Worm (Caenorhabditis elegans) whole organism, young adult: ENCODE data around the gene csr-1.
A peak's percentile ranks its signal among the peaks of the same experiment; 100 is the strongest.

Source experiments
- D2030.7 ChIP-seq: fragments of 200-800 bp; sonication (Bioruptor generic); IDR thresholded peaks from 2 replicates; pipeline ENCODE4 v1.3.6; 2022; ENCODE audit warnings: missing genetic modification reagents, missing genetic modification characterization, missing compliant biosample characterization
- F10E7.11 ChIP-seq: sonication (generic microtip); optimal IDR thresholded peaks from 2 replicates; lab custom pipeline; 2017; ENCODE audit warnings: mild to moderate bottlenecking, missing genetic modification characterization, moderate library complexity, missing compliant biosample characterization
- F23B12.7 ChIP-seq: sonication (generic microtip); optimal IDR thresholded peaks from 2 replicates; lab custom pipeline; 2017; ENCODE audit warnings: missing genetic modification characterization, mild to moderate bottlenecking, missing compliant biosample characterization, antibody characterized with exemption, moderate library complexity; ENCODE audit not compliant: insufficient read depth
- F55B11.4 ChIP-seq: sonication (generic microtip); optimal IDR thresholded peaks from 2 replicates; lab custom pipeline; 2016; ENCODE audit warnings: missing compliant biosample characterization, missing genetic modification characterization, borderline replicate concordance; ENCODE audit not compliant: insufficient read depth
- F57A8.1 ChIP-seq: fragments of 200-800 bp; sonication (Bioruptor generic); optimal IDR thresholded peaks from 2 replicates; lab custom pipeline; 2018; ENCODE audit warnings: mild to moderate bottlenecking, missing genetic modification characterization, moderate library complexity, missing compliant biosample characterization
- F57C9.4 ChIP-seq: sonication (generic microtip); optimal IDR thresholded peaks from 2 replicates; lab custom pipeline; 2017; ENCODE audit warnings: mild to moderate bottlenecking, missing genetic modification characterization, missing compliant biosample characterization
- T07F8.4 ChIP-seq: sonication (generic microtip); optimal IDR thresholded peaks from 2 replicates; lab custom pipeline; 2016; ENCODE audit warnings: mild to moderate bottlenecking, missing genetic modification characterization, moderate library complexity, missing compliant biosample characterization
- Y79H2A.3 ChIP-seq: fragments of 200-800 bp; sonication (Bioruptor generic); conservative IDR thresholded peaks from 2 replicates; pipeline ENCODE4 v1.3.6; 2022; ENCODE audit warnings: missing genetic modification reagents, missing genetic modification characterization, missing compliant biosample characterization
- atf-7 ChIP-seq: sonication (generic microtip); optimal IDR thresholded peaks from 2 replicates; lab custom pipeline; 2017; ENCODE audit warnings: mild to moderate bottlenecking, missing genetic modification characterization, missing compliant biosample characterization
- cebp-1 ChIP-seq, 2 experiments: fragments of 200-800 bp in 1 of 2; sonication (Bioruptor generic) in 1 of 2; sonication (generic microtip) in 1 of 2; IDR thresholded peaks in 1 of 2; optimal IDR thresholded peaks in 1 of 2; 2 replicates each; pipeline versions ENCODE4 v1.3.6 to Lab custom; 2017 to 2022; ENCODE audit warnings: missing compliant biosample characterization in 2 of 2, missing genetic modification characterization in 2 of 2, mild to moderate bottlenecking in 1 of 2, missing genetic modification reagents in 1 of 2, moderate library complexity in 1 of 2
- dox-1 ChIP-seq: fragments of 200-800 bp; sonication (Bioruptor generic); IDR thresholded peaks from 2 replicates; pipeline ENCODE4 v1.3.6; 2022; ENCODE audit warnings: missing genetic modification reagents, missing genetic modification characterization, missing compliant biosample characterization
- egl-18 ChIP-seq: fragments of 200-800 bp; sonication (Bioruptor generic); IDR thresholded peaks from 2 replicates; pipeline ENCODE4 v1.3.6; 2022; ENCODE audit warnings: missing genetic modification reagents, missing genetic modification characterization, missing compliant biosample characterization
- fkh-3 ChIP-seq: sonication (generic microtip); optimal IDR thresholded peaks from 2 replicates; lab custom pipeline; 2016; ENCODE audit warnings: mild to moderate bottlenecking, missing genetic modification characterization, missing compliant biosample characterization
- gei-17 ChIP-seq: fragments of 200-800 bp; sonication (Bioruptor generic); optimal IDR thresholded peaks from 2 replicates; lab custom pipeline; 2018; ENCODE audit warnings: mild to moderate bottlenecking, missing genetic modification characterization, missing compliant biosample characterization
- him-1 ChIP-seq: sonication (generic microtip); optimal IDR thresholded peaks from 2 replicates; lab custom pipeline; 2016; ENCODE audit warnings: missing genotype, missing genetic modification reagents, missing genetic modification characterization, missing compliant biosample characterization
- hlh-12 ChIP-seq: sonication (generic microtip); optimal IDR thresholded peaks from 2 replicates; lab custom pipeline; 2016; ENCODE audit warnings: missing genetic modification characterization, missing compliant biosample characterization
- hmg-1.2 ChIP-seq: fragments of 200-800 bp; sonication (Bioruptor generic); IDR thresholded peaks from 2 replicates; pipeline ENCODE4 v1.3.6; 2022; ENCODE audit warnings: missing genetic modification reagents, missing genetic modification characterization, missing compliant biosample characterization
- lin-40 ChIP-seq: sonication (generic microtip); optimal IDR thresholded peaks from 2 replicates; lab custom pipeline; 2016; ENCODE audit warnings: missing genetic modification characterization, mild to moderate bottlenecking, missing compliant biosample characterization, missing genotype, missing genetic modification reagents
- lir-1 ChIP-seq: fragments of 200-800 bp; sonication (Bioruptor generic); conservative IDR thresholded peaks from 2 replicates; pipeline ENCODE4 v1.3.6; 2022; ENCODE audit warnings: missing genetic modification reagents, missing genetic modification characterization, missing compliant biosample characterization
- lsl-1 ChIP-seq: fragments of 200-800 bp; sonication (Bioruptor generic); optimal IDR thresholded peaks from 2 replicates; lab custom pipeline; 2018; ENCODE audit warnings: mild to moderate bottlenecking, missing genetic modification characterization, moderate library complexity, missing compliant biosample characterization
- lsy-27 ChIP-seq: sonication (generic microtip); optimal IDR thresholded peaks from 2 replicates; lab custom pipeline; 2017; ENCODE audit warnings: missing genetic modification characterization, mild to moderate bottlenecking, missing compliant biosample characterization, antibody characterized with exemption, missing genotype, borderline replicate concordance; ENCODE audit not compliant: insufficient read depth
- madf-10 ChIP-seq: sonication (generic microtip); optimal IDR thresholded peaks from 2 replicates; lab custom pipeline; 2016; ENCODE audit warnings: mild to moderate bottlenecking, missing genetic modification characterization, missing compliant biosample characterization
- madf-6 ChIP-seq: fragments of 200-800 bp; sonication (Bioruptor generic); IDR thresholded peaks from 2 replicates; pipeline ENCODE4 v1.3.6; 2022; ENCODE audit warnings: missing genetic modification reagents, missing genetic modification characterization, missing compliant biosample characterization
- mcd-1 ChIP-seq: fragments of 200-800 bp; sonication (Bioruptor generic); IDR thresholded peaks from 2 replicates; pipeline ENCODE4 v1.3.6; 2022; ENCODE audit warnings: missing genetic modification reagents, missing genetic modification characterization, missing compliant biosample characterization
- mel-28 ChIP-seq: sonication (generic microtip); optimal IDR thresholded peaks from 2 replicates; lab custom pipeline; 2016; ENCODE audit warnings: borderline replicate concordance, mild to moderate bottlenecking, missing genetic modification characterization, missing compliant biosample characterization
- nfya-1 ChIP-seq: sonication (generic microtip); optimal IDR thresholded peaks from 2 replicates; lab custom pipeline; 2017; ENCODE audit warnings: antibody characterized with exemption, missing compliant biosample characterization, missing genetic modification characterization, borderline replicate concordance; ENCODE audit not compliant: insufficient read depth
- nhr-120 ChIP-seq: fragments of 200-800 bp; sonication (Bioruptor generic); IDR thresholded peaks from 2 replicates; pipeline ENCODE4 v1.3.6; 2022; ENCODE audit warnings: missing genetic modification characterization, missing compliant biosample characterization
- nhr-80 ChIP-seq: sonication (generic microtip); optimal IDR thresholded peaks from 2 replicates; lab custom pipeline; 2016; ENCODE audit warnings: missing genetic modification characterization, missing compliant biosample characterization
- snpc-3.4 ChIP-seq: sonication (generic microtip); optimal IDR thresholded peaks from 2 replicates; lab custom pipeline; 2017; ENCODE audit warnings: missing genetic modification characterization, mild to moderate bottlenecking, missing compliant biosample characterization, antibody characterized with exemption, moderate library complexity, missing genotype, missing genetic modification reagents
- unc-130 ChIP-seq: sonication (generic microtip); optimal IDR thresholded peaks from 2 replicates; lab custom pipeline; 2016; ENCODE audit warnings: missing genetic modification reagents, missing genetic modification characterization, missing compliant biosample characterization
- ztf-22 ChIP-seq: fragments of 200-800 bp; sonication (Bioruptor generic); optimal IDR thresholded peaks from 2 replicates; lab custom pipeline; 2018; ENCODE audit warnings: mild to moderate bottlenecking, missing genetic modification characterization, moderate library complexity, missing compliant biosample characterization

Gene csr-1

ce11 chrIV:7961889-7962342 is 4.8 kb downstream of the csr-1 start (continued):
- TF ChIP-seq him-1 (tag; lab: Kevin White, UChicago) (peak; percentile 52), madf-6 (GFP tag; lab: Robert Waterston, UW) (peak; percentile 76), unc-130 (GFP tag; lab: Kevin White, UChicago) (peak; percentile 52)

- no peak for TF ChIP-seq F57C9.4 (tag; lab: Kevin White, UChicago)
- no peak for TF ChIP-seq mcd-1 (GFP tag; lab: Robert Waterston, UW)
- TF ChIP-seq hlh-12 (tag; lab: Kevin White, UChicago): no peak
- TF ChIP-seq cebp-1 (GFP tag; IDR thresholded peaks at IDR 0.05; lab: Robert Waterston, UW): no peak
- no peak for TF ChIP-seq cebp-1 (tag; optimal IDR thresholded peaks at IDR 0.05; lab: Kevin White, UChicago)
- no peak for TF ChIP-seq nfya-1 (tag; lab: Kevin White, UChicago)
- no peak for TF ChIP-seq gei-17
- TF ChIP-seq Y79H2A.3: no peak
- TF ChIP-seq F10E7.11 (tag; lab: Kevin White, UChicago): no peak
- TF ChIP-seq T07F8.4 (tag; lab: Kevin White, UChicago): no peak
- no peak for TF ChIP-seq hmg-1.2 (GFP tag; lab: Robert Waterston, UW)
- no peak for TF ChIP-seq D2030.7 (GFP tag; lab: Robert Waterston, UW)
- no peak for TF ChIP-seq F23B12.7
- no peak for TF ChIP-seq F55B11.4 (tag; lab: Kevin White, UChicago)
These were observed 9.9 kb downstream of the csr-1 start, which contains the start of gene F57H12.5 for ce11 chrIV:7967006-7967405. Gene F57H12.5, plus strand, starts transcription at chrIV:7967306.

ce11 chrIV:7976210-7976609 is 19.1 kb downstream of the csr-1 start, which contains the start of gene F57H12.6:
Gene F57H12.6, minus strand, starts transcription at chrIV:7976310.
- TF ChIP-seq nhr-80 (no peak), lsy-27 (tag; lab: Kevin White, UChicago) (no peak), atf-7 (tag; lab: Kevin White, UChicago) (no peak), egl-18 (GFP tag; lab: Robert Waterston, UW) (no peak)

- no peak for TF ChIP-seq ztf-22
- TF ChIP-seq dox-1 (GFP tag; lab: Robert Waterston, UW): no peak
- TF ChIP-seq, all 124 proteins: peak for 0
These were observed 20.4 kb downstream of the csr-1 start, which contains the start of gene ora-1 for ce11 chrIV:7977452-7977940. Gene ora-1, plus strand, starts transcription at chrIV:7977890.

- no peak for TF ChIP-seq mel-28
- TF ChIP-seq lin-40 (tag; lab: Kevin White, UChicago): no peak
- TF ChIP-seq snpc-3.4: no peak
- TF ChIP-seq nhr-120 (GFP tag; lab: Robert Waterston, UW): no peak
- no peak for TF ChIP-seq lir-1 (GFP tag; lab: Robert Waterston, UW)
- TF ChIP-seq lsl-1 (GFP tag; lab: Kevin White, UChicago): no peak
- no peak for TF ChIP-seq fkh-3 (tag; lab: Kevin White, UChicago)
- no peak for TF ChIP-seq madf-10 (tag; lab: Kevin White, UChicago)
- no peak for TF ChIP-seq nhr-80
- no peak for TF ChIP-seq F57A8.1 (GFP tag; lab: Kevin White, UChicago)
These were observed 22.5 kb downstream of the csr-1 start, which contains the start of gene unc-24 for ce11 chrIV:7979588-7979987. Gene unc-24, plus strand, starts transcription at chrIV:7979870.
